Worm (Caenorhabditis elegans) whole organism, mixed stage, embryonic: ENCODE results near the gene EGAP2.1.

ENCODE experiments used
- M03D4.4 ChIP-seq: sonication (generic microtip); optimal IDR thresholded peaks from 2 replicates; lab custom pipeline; 2017; ENCODE audit warnings: mild to moderate bottlenecking, missing genetic modification characterization, missing compliant biosample characterization
- bed-3 ChIP-seq: fragments of 200-800 bp; sonication (Bioruptor generic); optimal IDR thresholded peaks from 3 replicates; lab custom pipeline; 2018; ENCODE audit warnings: mild to moderate bottlenecking, missing genetic modification characterization, moderate library complexity, missing compliant biosample characterization
- ceh-39 ChIP-seq: fragments of 150-350 bp; optimal IDR thresholded peaks from 2 replicates; lab custom pipeline; 2014; ENCODE audit warnings: missing biosample characterization, missing genetic modification characterization
- ceh-43 ChIP-seq: fragments of 200-800 bp; sonication (Bioruptor generic); optimal IDR thresholded peaks from 2 replicates; lab custom pipeline; 2018; ENCODE audit warnings: mild to moderate bottlenecking, missing genetic modification characterization, moderate library complexity, missing compliant biosample characterization
- ceh-83 ChIP-seq: fragments of 200-800 bp; sonication (Bioruptor generic); optimal IDR thresholded peaks from 2 replicates; lab custom pipeline; 2018; ENCODE audit warnings: mild to moderate bottlenecking, missing genetic modification characterization, missing compliant biosample characterization
- ces-1 ChIP-seq: fragments of 150-350 bp; optimal IDR thresholded peaks from 2 replicates; lab custom pipeline; 2014; ENCODE audit warnings: missing biosample characterization, missing genetic modification reagents, missing genetic modification characterization
- cnd-1 ChIP-seq: fragments of 200-800 bp; sonication (Bioruptor generic); optimal IDR thresholded peaks from 2 replicates; lab custom pipeline; 2018; ENCODE audit warnings: mild to moderate bottlenecking, missing genetic modification characterization, missing compliant biosample characterization
- drap-1 ChIP-seq: fragments of 200-800 bp; sonication (Bioruptor generic); optimal IDR thresholded peaks from 3 replicates; lab custom pipeline; 2018; ENCODE audit warnings: mild to moderate bottlenecking, missing genetic modification characterization, missing compliant biosample characterization
- elt-1 ChIP-seq: sonication (generic microtip); optimal IDR thresholded peaks from 2 replicates; lab custom pipeline; 2017; ENCODE audit warnings: missing genetic modification characterization, mild to moderate bottlenecking, missing compliant biosample characterization, antibody characterized with exemption, moderate library complexity, borderline replicate concordance; ENCODE audit not compliant: insufficient read depth
- elt-3 ChIP-seq: fragments of 150-350 bp; optimal IDR thresholded peaks from 2 replicates; lab custom pipeline; 2014; ENCODE audit warnings: missing biosample characterization, missing genetic modification characterization
- ham-2 ChIP-seq: fragments of 200-800 bp; sonication (Bioruptor generic); optimal IDR thresholded peaks from 2 replicates; lab custom pipeline; 2018; ENCODE audit warnings: mild to moderate bottlenecking, missing genetic modification characterization, missing compliant biosample characterization
- hlh-1 ChIP-seq: fragments of 150-350 bp; optimal IDR thresholded peaks from 2 replicates; lab custom pipeline; 2014; ENCODE audit warnings: missing biosample characterization, missing genetic modification reagents, missing genetic modification characterization
- lin-13 ChIP-seq: fragments of 150-350 bp; optimal IDR thresholded peaks from 2 replicates; lab custom pipeline; 2014; ENCODE audit warnings: missing biosample characterization, missing genetic modification characterization
- lin-32 ChIP-seq: fragments of 200-800 bp; sonication (Bioruptor generic); optimal IDR thresholded peaks from 2 replicates; lab custom pipeline; 2018; ENCODE audit warnings: mild to moderate bottlenecking, missing genetic modification characterization, missing compliant biosample characterization
- lsy-2 ChIP-seq: fragments of 150-350 bp; optimal IDR thresholded peaks from 2 replicates; lab custom pipeline; 2014; ENCODE audit warnings: missing biosample characterization, missing genetic modification characterization
- mab-5 ChIP-seq: fragments of 150-350 bp; optimal IDR thresholded peaks from 2 replicates; lab custom pipeline; 2014; ENCODE audit warnings: missing biosample characterization, missing genetic modification characterization
- mep-1 ChIP-seq: fragments of 150-350 bp; optimal IDR thresholded peaks from 2 replicates; lab custom pipeline; 2017; ENCODE audit warnings: missing biosample characterization, missing genetic modification reagents, missing genetic modification characterization, inconsistent platforms
- mls-2 ChIP-seq: sonication (generic microtip); optimal IDR thresholded peaks from 2 replicates; lab custom pipeline; 2016; ENCODE audit warnings: mild to moderate bottlenecking, missing genetic modification characterization, moderate library complexity, missing compliant biosample characterization
- nhr-237 ChIP-seq: fragments of 150-350 bp; optimal IDR thresholded peaks from 2 replicates; lab custom pipeline; 2014; ENCODE audit warnings: missing biosample characterization, missing genetic modification characterization
- nhr-28 ChIP-seq: fragments of 150-350 bp; optimal IDR thresholded peaks from 2 replicates; lab custom pipeline; 2014; ENCODE audit warnings: missing biosample characterization, missing genetic modification characterization
- sem-2 ChIP-seq: fragments of 200-800 bp; sonication (Bioruptor generic); optimal IDR thresholded peaks from 2 replicates; lab custom pipeline; 2018; ENCODE audit warnings: mild to moderate bottlenecking, missing genetic modification characterization, missing compliant biosample characterization
- snpc-4 ChIP-seq: fragments of 150-350 bp; optimal IDR thresholded peaks from 2 replicates; lab custom pipeline; 2014; ENCODE audit warnings: missing biosample characterization, missing genetic modification characterization
- sptf-1 ChIP-seq: sonication (generic microtip); optimal IDR thresholded peaks from 2 replicates; lab custom pipeline; 2017; ENCODE audit warnings: mild to moderate bottlenecking, missing genetic modification characterization, moderate library complexity, missing compliant biosample characterization
- tbx-8 ChIP-seq: fragments of 200-800 bp; sonication (Bioruptor generic); optimal IDR thresholded peaks from 2 replicates; lab custom pipeline; 2018; ENCODE audit warnings: mild to moderate bottlenecking, missing genetic modification characterization, moderate library complexity, missing compliant biosample characterization
- unc-120 ChIP-seq: sonication (generic microtip); optimal IDR thresholded peaks from 2 replicates; lab custom pipeline; 2017; ENCODE audit warnings: missing genetic modification characterization, missing compliant biosample characterization; ENCODE audit not compliant: poor library complexity, severe bottlenecking
- unc-39 ChIP-seq: fragments of 150-350 bp; optimal IDR thresholded peaks from 2 replicates; lab custom pipeline; 2014; ENCODE audit warnings: missing biosample characterization, missing genetic modification characterization
- unc-62 ChIP-seq: fragments of 150-350 bp; optimal IDR thresholded peaks from 2 replicates; lab custom pipeline; 2014; ENCODE audit warnings: missing biosample characterization, missing genetic modification reagents, missing genetic modification characterization
- zip-8 ChIP-seq: fragments of 150-350 bp; optimal IDR thresholded peaks from 2 replicates; lab custom pipeline; 2014; ENCODE audit warnings: missing biosample characterization, missing genetic modification characterization
- ztf-11 ChIP-seq: fragments of 150-350 bp; optimal IDR thresholded peaks from 2 replicates; lab custom pipeline; 2014; ENCODE audit warnings: missing biosample characterization, missing genetic modification characterization

The EGAP2.1 gene

DNA sequence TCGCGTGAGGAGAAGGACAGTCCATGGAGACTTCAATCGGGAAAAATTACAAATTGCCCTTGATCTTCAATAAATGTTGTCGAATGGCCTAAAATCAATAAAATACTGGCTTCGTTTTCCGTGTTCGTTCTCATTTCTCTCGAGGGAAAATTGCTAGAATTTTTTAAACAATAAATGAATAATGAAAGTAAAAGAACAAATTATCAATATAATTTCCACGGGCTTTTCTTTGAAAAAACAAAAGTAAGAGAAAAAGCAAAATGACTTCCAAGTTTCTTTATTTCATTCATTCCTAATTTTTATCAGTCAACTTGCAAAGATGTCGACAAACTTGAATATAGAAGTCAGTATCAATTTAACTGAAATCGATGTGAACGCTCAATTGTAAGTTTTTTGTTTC lies 18.5 kb upstream of the EGAP2.1 start, which contains the start of gene C34F11.1:
C34F11.1 (plus strand) TSS at position 301 of the 400 bp plus-strand sequence.
- no peak for TF ChIP-seq ceh-39 (tag; lab: Kevin White, UChicago)
- TF ChIP-seq lsy-2 (tag; lab: Kevin White, UChicago): no peak
- TF ChIP-seq elt-3 (tag; lab: Kevin White, UChicago): no peak
- TF ChIP-seq ham-2 (GFP tag; lab: Kevin White, UChicago): no peak
- TF ChIP-seq elt-1 (tag; lab: Kevin White, UChicago): no peak
- no peak for TF ChIP-seq ceh-83
- no peak for TF ChIP-seq mep-1
- TF ChIP-seq lin-13 (tag; lab: Kevin White, UChicago): no peak
- no peak for TF ChIP-seq nhr-237 (tag; lab: Kevin White, UChicago)
- no peak for TF ChIP-seq zip-8 (tag; lab: Kevin White, UChicago)

DNA sequence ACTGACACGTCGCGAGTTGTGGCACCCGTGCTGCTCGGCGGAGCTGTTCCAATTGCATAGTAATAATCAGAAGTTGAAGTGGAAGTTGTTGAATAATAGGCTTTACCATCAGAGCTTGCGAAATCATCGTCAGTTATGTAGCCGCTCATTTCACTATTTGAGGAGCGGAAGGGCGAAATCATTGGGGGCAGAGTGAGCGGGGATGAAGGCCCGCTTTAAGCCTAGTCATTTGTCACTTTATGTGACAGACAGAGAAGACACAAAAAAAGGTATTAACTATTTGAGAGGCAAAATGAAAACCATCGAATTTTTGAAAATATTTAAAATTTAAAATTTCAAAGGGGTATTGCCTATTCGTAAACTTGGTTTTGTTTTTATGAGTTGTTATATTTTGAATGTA lies 12.9 kb upstream of the EGAP2.1 start:
- TF ChIP-seq tbx-8 (GFP tag; lab: Kevin White, UChicago): no peak
- TF ChIP-seq ztf-11 (tag; lab: Kevin White, UChicago): no peak
- no peak for TF ChIP-seq unc-62 (GFP tag; lab: Kevin White, UChicago)
- no peak for TF ChIP-seq ham-2 (GFP tag; lab: Kevin White, UChicago)
- no peak for TF ChIP-seq drap-1 (GFP tag; lab: Kevin White, UChicago)
- no peak for TF ChIP-seq sem-2 (GFP tag; lab: Kevin White, UChicago)

DNA sequence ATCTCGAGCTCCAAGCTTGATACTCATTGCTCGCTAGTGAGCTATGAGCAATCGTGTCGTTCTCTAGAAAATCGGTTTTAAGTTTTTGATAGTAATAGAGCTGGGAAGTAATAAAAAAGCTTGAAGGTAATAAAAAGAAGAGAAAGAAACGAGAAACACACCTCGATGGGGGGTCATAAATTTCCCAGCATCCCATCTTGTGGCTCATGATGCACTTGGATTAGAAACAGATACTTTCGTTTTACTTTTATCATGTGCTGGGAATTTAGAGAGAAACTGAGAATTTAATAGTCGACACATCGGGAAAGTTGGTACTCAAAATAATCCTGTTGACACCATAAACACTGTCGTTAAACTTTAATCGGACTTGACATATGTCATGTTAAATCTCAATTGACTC lies 10.6 kb upstream of the EGAP2.1 start:
- TF ChIP-seq nhr-28 (tag; lab: Kevin White, UChicago) (no peak), cnd-1 (no peak), bed-3 (GFP tag; lab: Kevin White, UChicago) (no peak), ceh-83 (no peak), sptf-1 (tag; lab: Kevin White, UChicago) (no peak), unc-120 (tag; lab: Kevin White, UChicago) (no peak), snpc-4 (tag; lab: Kevin White, UChicago) (no peak), ham-2 (GFP tag; lab: Kevin White, UChicago) (no peak), nhr-237 (tag; lab: Kevin White, UChicago) (no peak), ceh-43 (no peak), ceh-39 (tag; lab: Kevin White, UChicago) (no peak), drap-1 (GFP tag; lab: Kevin White, UChicago) (no peak)
- TF ChIP-seq, all 35 proteins: peak for 0

DNA sequence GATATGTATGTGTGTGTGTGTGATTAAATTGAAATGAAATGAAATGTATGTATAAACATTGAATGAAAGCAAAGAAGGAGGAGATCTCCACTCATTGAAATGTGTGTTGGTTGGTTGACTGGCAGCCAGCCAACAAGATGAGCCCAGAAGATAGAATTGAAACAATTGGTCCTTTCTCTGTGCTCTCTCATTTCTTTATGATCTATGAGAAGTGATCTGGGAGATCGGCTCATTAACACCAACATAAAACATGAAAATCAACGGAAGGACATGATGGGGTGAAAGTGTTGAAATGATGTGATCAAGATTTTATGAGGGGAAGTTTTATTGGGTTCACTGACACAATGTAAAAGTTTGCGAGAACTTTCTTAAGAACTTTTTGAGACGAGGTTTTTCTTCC lies 8.4 kb upstream of the EGAP2.1 start:
- TF ChIP-seq lsy-2 (tag; lab: Kevin White, UChicago) (no peak), hlh-1 (peak; percentile 86), unc-120 (tag; lab: Kevin White, UChicago) (peak; percentile 42), mab-5 (peak; percentile 37), unc-39 (tag; lab: Kevin White, UChicago) (no peak), unc-62 (GFP tag; lab: Kevin White, UChicago) (peak; percentile 71)

DNA sequence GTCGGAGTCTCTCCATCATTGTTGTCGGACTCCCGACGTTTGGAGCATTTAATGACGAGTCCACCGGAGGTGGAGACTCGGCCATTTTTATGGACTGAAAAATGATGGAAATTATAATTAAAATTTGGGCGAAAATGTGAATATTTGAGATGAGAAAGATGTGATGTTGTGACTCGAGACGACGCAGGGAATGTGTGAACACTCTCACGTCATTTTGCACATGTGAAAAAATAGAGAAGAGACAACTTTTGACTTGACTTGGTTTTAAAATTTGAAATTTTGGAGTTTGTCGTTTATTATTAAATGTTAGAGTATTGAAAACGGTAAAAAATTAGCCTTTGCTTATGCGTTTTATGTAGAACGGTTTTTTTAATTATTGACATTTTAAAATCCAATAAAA lies 5.9 kb upstream of the EGAP2.1 start, which contains the start of gene dsh-1:
dsh-1 (minus strand) TSS at position 101 of the 400 bp plus-strand sequence.
- no peak for TF ChIP-seq lin-13 (tag; lab: Kevin White, UChicago)
- no peak for TF ChIP-seq ceh-39 (tag; lab: Kevin White, UChicago)
- TF ChIP-seq ztf-11 (tag; lab: Kevin White, UChicago): no peak
- no peak for TF ChIP-seq elt-3 (tag; lab: Kevin White, UChicago)
- no peak for TF ChIP-seq elt-1 (tag; lab: Kevin White, UChicago)
- TF ChIP-seq bed-3 (GFP tag; lab: Kevin White, UChicago): no peak
- no peak for TF ChIP-seq snpc-4 (tag; lab: Kevin White, UChicago)
- no peak for TF ChIP-seq nhr-28 (tag; lab: Kevin White, UChicago)
- no peak for TF ChIP-seq sptf-1 (tag; lab: Kevin White, UChicago)
- TF ChIP-seq, all 35 proteins: peak for 0

DNA sequence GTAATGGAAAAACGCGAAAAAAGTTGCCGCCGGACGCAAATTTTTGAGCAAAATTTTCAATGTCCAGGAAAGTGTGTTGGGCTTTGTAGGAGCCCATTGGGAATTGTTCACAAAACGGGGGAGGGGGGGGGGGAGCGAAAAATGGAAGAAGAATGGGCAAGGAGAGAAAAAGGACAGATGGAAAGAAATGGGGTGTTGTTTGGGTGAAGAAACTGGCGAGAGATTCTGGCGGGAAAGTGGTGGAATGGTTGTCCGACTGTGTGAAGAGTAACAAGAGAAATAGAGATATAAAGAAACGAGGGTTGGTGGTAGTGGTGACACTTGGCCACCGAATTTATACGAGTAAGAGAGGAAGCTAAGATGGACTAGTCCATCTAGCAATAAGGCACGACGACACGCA lies 4.9 kb upstream of the EGAP2.1 start:
- TF ChIP-seq ham-2 (GFP tag; lab: Kevin White, UChicago) (peak; percentile 25), unc-39 (tag; lab: Kevin White, UChicago) (no peak), sptf-1 (tag; lab: Kevin White, UChicago) (peak; percentile 47), ces-1 (GFP tag; lab: Kevin White, UChicago) (peak; percentile 34), mep-1 (peak; percentile 31), unc-62 (GFP tag; lab: Kevin White, UChicago) (peak; percentile 35), hlh-1 (peak; percentile 59), M03D4.4 (tag; lab: Kevin White, UChicago) (peak; percentile 23), elt-1 (tag; lab: Kevin White, UChicago) (no peak), mls-2 (tag; lab: Kevin White, UChicago) (peak; percentile 43), cnd-1 (peak; percentile 75), tbx-8 (GFP tag; lab: Kevin White, UChicago) (no peak), lin-32 (peak; percentile 11)
